Worm (Caenorhabditis elegans): Measurements from ENCODE around the gene phf-5.

DNA sequence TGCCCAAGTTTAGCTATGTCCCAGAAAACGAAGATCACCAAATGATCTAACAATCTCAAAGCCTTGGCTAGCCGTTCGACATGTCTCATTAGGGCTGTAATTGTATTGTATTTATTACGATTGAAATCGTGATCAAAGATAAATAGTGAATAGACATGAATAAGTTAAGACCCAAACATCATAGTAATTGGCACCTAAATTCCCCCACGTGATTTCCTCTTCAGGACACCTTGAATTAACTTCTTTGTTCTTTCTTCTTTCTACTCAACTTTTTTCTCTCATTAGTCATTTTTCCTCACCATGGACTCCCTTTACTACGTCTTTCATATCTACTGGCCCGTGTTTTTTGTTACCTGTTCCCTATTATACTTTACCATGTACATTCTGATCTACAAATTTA is 19.3 kb downstream of the phf-5 start, which contains the start of gene srd-69:
- no peak for TF ChIP-seq lin-13 (GFP tag; optimal IDR thresholded peaks at IDR 0.05)
- no peak for TF ChIP-seq zip-2 (tag; optimal IDR thresholded peaks at IDR 0.05)
- no peak for TF ChIP-seq nhr-42 (GFP tag; IDR thresholded peaks at IDR 0.05)

All from whole organism, L4 larva.